Worm (Caenorhabditis elegans): ENCODE data around the gene R11H6.2.

R11H6.2 gene

DNA sequence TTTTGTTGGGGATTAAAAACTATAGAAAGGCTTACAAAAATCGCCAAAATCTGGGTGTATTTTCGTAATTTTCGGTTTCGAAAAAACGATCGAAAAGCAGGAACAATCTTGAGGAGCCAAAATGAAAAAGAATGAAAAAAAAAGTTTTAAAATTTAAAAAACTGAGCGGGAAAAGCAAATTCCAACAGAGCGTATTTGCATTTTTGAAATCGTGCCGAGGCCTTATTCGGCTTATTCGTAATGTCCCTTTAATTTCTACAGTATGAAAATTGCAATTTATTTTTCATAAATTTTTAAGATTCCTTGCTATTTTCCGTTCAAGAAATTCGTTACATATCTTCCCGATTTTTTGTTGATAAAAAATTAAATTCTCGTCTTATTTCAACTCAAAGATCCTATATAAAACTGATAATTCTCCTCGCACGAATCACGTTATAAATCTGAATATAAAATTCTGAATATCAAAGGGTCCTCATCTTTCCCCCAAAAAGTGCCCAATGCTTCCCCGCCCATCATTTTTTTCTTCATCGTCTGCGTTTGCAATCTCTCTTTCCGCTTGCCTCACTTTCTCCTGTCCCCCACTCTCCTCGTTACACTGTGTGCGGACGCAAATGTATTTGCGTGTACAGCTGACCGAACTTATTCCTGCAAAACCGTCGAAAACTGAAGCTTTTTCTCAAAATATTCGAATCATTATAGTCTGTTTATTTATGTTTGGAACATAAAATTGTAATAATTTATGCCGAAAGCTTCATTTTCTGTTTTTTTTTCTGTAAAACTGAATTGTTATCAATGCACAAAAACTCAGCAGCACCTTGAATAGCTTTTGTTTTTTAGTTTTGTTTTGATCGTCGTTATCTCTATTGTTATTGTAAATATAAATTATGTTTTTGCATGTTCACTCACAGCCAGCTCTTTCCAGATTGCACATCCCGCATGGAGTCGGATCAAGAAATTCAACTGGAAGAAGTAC, 48.3 kb downstream of the R11H6.2 start, which contains the start of the genes rfc-1 and pmp-3:
TSS of gene rfc-1 (minus strand) at position 163 of the 973 bp plus-strand sequence.
TSS of gene pmp-3 (plus strand) at position 923 of the 973 bp plus-strand sequence.
- TF ChIP-seq Y5F2A.4 (GFP tag; optimal IDR thresholded peaks at IDR 0.05) (no peak), hif-1 (tag; optimal IDR thresholded peaks at IDR 0.05) (no peak), ceh-32 (tag; optimal IDR thresholded peaks at IDR 0.05; ENCODE audit: poor library complexity) (no peak), hlh-30 (tag; optimal IDR thresholded peaks at IDR 0.05; ENCODE audit: insufficient read depth) (peak; percentile 11), nhr-6 (tag; optimal IDR thresholded peaks at IDR 0.05) (peak; percentile 54), F49E8.2 (tag; optimal IDR thresholded peaks at IDR 0.05; ENCODE audit: borderline replicate concordance) (no peak), lir-3 (tag; optimal IDR thresholded peaks at IDR 0.05) (no peak), fos-1 (tag; optimal IDR thresholded peaks at IDR 0.05) (no peak), attf-4 (tag; optimal IDR thresholded peaks at IDR 0.05) (no peak), php-3 (GFP tag; IDR thresholded peaks at IDR 0.05) (no peak), mes-2 (tag; optimal IDR thresholded peaks at IDR 0.05; ENCODE audit: poor library complexity, severe bottlenecking) (peak; percentile 61), lin-39 (tag; optimal IDR thresholded peaks at IDR 0.05) (no peak), dpl-1 (GFP tag; optimal IDR thresholded peaks at IDR 0.05) (peak; percentile 84), ztf-7 (tag; optimal IDR thresholded peaks at IDR 0.05) (no peak), nhr-76 (tag; optimal IDR thresholded peaks at IDR 0.05) (no peak), lin-13 (GFP tag; optimal IDR thresholded peaks at IDR 0.05) (no peak), zfp-3 (GFP tag; conservative IDR thresholded peaks at IDR 0.05) (no peak), unc-130 (GFP tag; optimal IDR thresholded peaks at IDR 0.05) (peak; percentile 48), daf-16 (GFP tag; optimal IDR thresholded peaks at IDR 0.05) (no peak), daf-16 (tag; optimal IDR thresholded peaks at IDR 0.05) (peak; percentile 6), gei-8 (GFP tag; optimal IDR thresholded peaks at IDR 0.05) (no peak), dmd-8 (GFP tag; IDR thresholded peaks at IDR 0.05) (no peak), zag-1 (tag; optimal IDR thresholded peaks at IDR 0.05) (no peak), nhr-41 (GFP tag; IDR thresholded peaks at IDR 0.05) (no peak), nhr-237 (tag; optimal IDR thresholded peaks at IDR 0.05) (no peak), unc-39 (tag; optimal IDR thresholded peaks at IDR 0.05) (no peak), ztf-11 (tag; optimal IDR thresholded peaks at IDR 0.05) (no peak), egl-27 (tag; optimal IDR thresholded peaks at IDR 0.05) (no peak), nhr-42 (GFP tag; IDR thresholded peaks at IDR 0.05) (no peak), nhr-102 (tag; optimal IDR thresholded peaks at IDR 0.05) (no peak), D1046.2 (GFP tag; IDR thresholded peaks at IDR 0.05) (no peak), daf-19 (GFP tag; conservative IDR thresholded peaks at IDR 0.05) (no peak), nhr-11 (tag; optimal IDR thresholded peaks at IDR 0.05) (no peak), ceh-28 (tag; optimal IDR thresholded peaks at IDR 0.05) (no peak), dmd-9 (GFP tag; IDR thresholded peaks at IDR 0.05) (no peak), daf-8 (GFP tag; IDR thresholded peaks at IDR 0.05) (no peak), zfp-2 (tag; optimal IDR thresholded peaks at IDR 0.05) (no peak), lin-38 (GFP tag; IDR thresholded peaks at IDR 0.05) (peak; percentile 89), Y105C5A.15 (GFP tag; IDR thresholded peaks at IDR 0.05) (no peak), vab-7 (GFP tag; IDR thresholded peaks at IDR 0.05) (no peak), egl-43 (GFP tag; IDR thresholded peaks at IDR 0.05) (no peak), fkh-10 (GFP tag; optimal IDR thresholded peaks at IDR 0.05) (no peak), rbr-2 (tag; optimal IDR thresholded peaks at IDR 0.05) (no peak), dmd-6 (GFP tag; IDR thresholded peaks at IDR 0.05) (no peak), mxl-3 (GFP tag; optimal IDR thresholded peaks at IDR 0.05) (no peak), hmg-1.1 (GFP tag; IDR thresholded peaks at IDR 0.05) (no peak), hlh-11 (tag; optimal IDR thresholded peaks at IDR 0.05) (peak; percentile 41), daf-12 (tag; optimal IDR thresholded peaks at IDR 0.05) (no peak), zip-11 (GFP tag; IDR thresholded peaks at IDR 0.05) (no peak), ces-1 (GFP tag; optimal IDR thresholded peaks at IDR 0.05) (no peak)

Data from whole organism, L4 larva.